Worm (Caenorhabditis elegans) whole organism, L1 larva: ENCODE data around the gene ZC8.6.
A peak's percentile ranks its signal among the peaks of the same experiment; 100 is the strongest.

ENCODE experiments used
- C04F5.9 ChIP-seq: sonication (generic microtip); optimal IDR thresholded peaks from 2 replicates; lab custom pipeline; 2016; ENCODE audit warnings: missing genetic modification characterization, missing compliant biosample characterization
- alr-1 ChIP-seq: fragments of 200-800 bp; sonication (Bioruptor generic); optimal IDR thresholded peaks from 2 replicates; lab custom pipeline; 2018; ENCODE audit warnings: borderline replicate concordance, mild to moderate bottlenecking, missing genetic modification characterization, missing compliant biosample characterization
- aly-2 ChIP-seq: fragments of 150-350 bp; optimal IDR thresholded peaks from 2 replicates; lab custom pipeline; 2014; ENCODE audit warnings: missing biosample characterization, missing genetic modification characterization
- blmp-1 ChIP-seq: fragments of 150-350 bp; optimal IDR thresholded peaks from 2 replicates; lab custom pipeline; 2014; ENCODE audit warnings: missing biosample characterization, missing genetic modification characterization
- ceh-88 ChIP-seq: fragments of 200-800 bp; sonication (Bioruptor generic); IDR thresholded peaks from 2 replicates; pipeline ENCODE4 v1.3.6; 2022; ENCODE audit warnings: missing genetic modification characterization, missing compliant biosample characterization
- ces-1 ChIP-seq: fragments of 150-350 bp; optimal IDR thresholded peaks from 2 replicates; lab custom pipeline; 2014; ENCODE audit warnings: missing biosample characterization, missing genetic modification reagents, missing genetic modification characterization
- dsc-1 ChIP-seq: sonication (generic microtip); optimal IDR thresholded peaks from 2 replicates; lab custom pipeline; 2016; ENCODE audit warnings: mild to moderate bottlenecking, missing genetic modification characterization, missing compliant biosample characterization
- efl-1 ChIP-seq, 4 experiments: fragments of 150-350 bp; optimal IDR thresholded peaks in 3 of 4; peaks in 1 of 4; 1 replicate in 1 of 4; 2 replicates in 3 of 4; lab custom pipeline; 2014; ENCODE audit warnings: missing biosample characterization in 2 of 4, missing genetic modification characterization in 2 of 4, missing genetic modification reagents in 2 of 4
- elt-2 ChIP-seq: sonication (generic microtip); optimal IDR thresholded peaks from 2 replicates; lab custom pipeline; 2016; ENCODE audit warnings: missing genetic modification characterization, mild to moderate bottlenecking, inconsistent platforms, missing compliant biosample characterization, missing genetic modification reagents
- fkh-10 ChIP-seq: sonication (generic microtip); optimal IDR thresholded peaks from 2 replicates; lab custom pipeline; 2017; ENCODE audit warnings: missing biosample characterization, missing genetic modification reagents, missing genetic modification characterization
- fkh-4 ChIP-seq: sonication (generic microtip); optimal IDR thresholded peaks from 2 replicates; lab custom pipeline; 2016; ENCODE audit warnings: missing compliant biosample characterization, missing genetic modification characterization, borderline replicate concordance
- hlh-17 ChIP-seq: fragments of 200-800 bp; sonication (Bioruptor generic); optimal IDR thresholded peaks from 2 replicates; lab custom pipeline; 2018; ENCODE audit warnings: missing genetic modification characterization, mild to moderate bottlenecking, missing compliant biosample characterization, moderate library complexity, borderline replicate concordance
- hlh-4 ChIP-seq: sonication (generic microtip); optimal IDR thresholded peaks from 2 replicates; lab custom pipeline; 2016; ENCODE audit warnings: mild to moderate bottlenecking, missing genetic modification characterization, missing compliant biosample characterization
- irx-1 ChIP-seq: sonication (generic microtip); optimal IDR thresholded peaks from 2 replicates; lab custom pipeline; 2016; ENCODE audit warnings: missing genetic modification characterization, missing compliant biosample characterization
- isw-1 ChIP-seq: fragments of 200-800 bp; sonication (Bioruptor generic); IDR thresholded peaks from 2 replicates; pipeline ENCODE4 v1.3.6; 2022; ENCODE audit warnings: missing genetic modification characterization, missing compliant biosample characterization
- jun-1 ChIP-seq: fragments of 150-350 bp; optimal IDR thresholded peaks from 2 replicates; lab custom pipeline; 2014; ENCODE audit warnings: missing biosample characterization, missing genetic modification reagents, missing genetic modification characterization
- lin-13 ChIP-seq: fragments of 150-350 bp; optimal IDR thresholded peaks from 2 replicates; lab custom pipeline; 2014; ENCODE audit warnings: missing biosample characterization, missing genetic modification reagents, missing genetic modification characterization
- lin-14 ChIP-seq: fragments of 200-800 bp; sonication (Bioruptor generic); optimal IDR thresholded peaks from 2 replicates; lab custom pipeline; 2018; ENCODE audit warnings: mild to moderate bottlenecking, missing genetic modification characterization, moderate library complexity, missing compliant biosample characterization
- lin-15B ChIP-seq: fragments of 150-350 bp; sonication (generic microtip); optimal IDR thresholded peaks from 3 replicates; lab custom pipeline; 2014; ENCODE audit warnings: missing biosample characterization, missing genetic modification characterization
- lin-35 ChIP-seq, 2 experiments: fragments of 150-350 bp; optimal IDR thresholded peaks; 2 replicates each; lab custom pipeline; 2014; ENCODE audit warnings: missing biosample characterization in 2 of 2, missing genetic modification characterization in 2 of 2, missing genetic modification reagents in 2 of 2
- lsy-2 ChIP-seq, 2 experiments: fragments of 150-350 bp; optimal IDR thresholded peaks; 2 replicates each; lab custom pipeline; 2014; ENCODE audit warnings: missing biosample characterization in 2 of 2, missing genetic modification characterization in 2 of 2
- mdl-1 ChIP-seq, 2 experiments: fragments of 150-350 bp; optimal IDR thresholded peaks; 2 replicates each; lab custom pipeline; 2014 to 2017; ENCODE audit warnings: missing biosample characterization in 2 of 2, missing genetic modification characterization in 2 of 2, inconsistent platforms in 1 of 2
- mef-2 ChIP-seq: fragments of 150-350 bp; optimal IDR thresholded peaks from 2 replicates; lab custom pipeline; 2014; ENCODE audit warnings: missing biosample characterization, missing genetic modification characterization
- nhr-12 ChIP-seq: sonication (generic microtip); optimal IDR thresholded peaks from 2 replicates; lab custom pipeline; 2017; ENCODE audit warnings: missing biosample characterization, missing genetic modification characterization
- nhr-19 ChIP-seq: fragments of 200-800 bp; sonication (Bioruptor generic); conservative IDR thresholded peaks from 2 replicates; pipeline ENCODE4 v1.3.6; 2022; ENCODE audit warnings: missing genetic modification characterization, missing compliant biosample characterization
- nhr-20 ChIP-seq: sonication (generic microtip); optimal IDR thresholded peaks from 2 replicates; lab custom pipeline; 2016; ENCODE audit warnings: mild to moderate bottlenecking, missing genetic modification characterization, missing compliant biosample characterization
- nhr-237 ChIP-seq: fragments of 150-350 bp; optimal IDR thresholded peaks from 2 replicates; lab custom pipeline; 2014; ENCODE audit warnings: missing biosample characterization, missing genetic modification characterization
- nhr-28 ChIP-seq: fragments of 150-350 bp; optimal IDR thresholded peaks from 2 replicates; lab custom pipeline; 2014; ENCODE audit warnings: missing biosample characterization, missing genetic modification characterization
- nhr-47 ChIP-seq: sonication (generic microtip); optimal IDR thresholded peaks from 2 replicates; lab custom pipeline; 2016; ENCODE audit warnings: mild to moderate bottlenecking, missing genetic modification characterization, moderate library complexity, missing compliant biosample characterization
- nhr-76 ChIP-seq: sonication (generic microtip); optimal IDR thresholded peaks from 2 replicates; lab custom pipeline; 2017; ENCODE audit warnings: missing biosample characterization, missing genetic modification characterization
- nhr-77 ChIP-seq: fragments of 150-350 bp; optimal IDR thresholded peaks from 2 replicates; lab custom pipeline; 2014; ENCODE audit warnings: missing biosample characterization, missing genetic modification characterization
- nhr-85 ChIP-seq: sonication (generic microtip); peaks from one replicate; lab custom pipeline; 2016; ENCODE audit warnings: missing genetic modification characterization, inconsistent platforms, missing compliant biosample characterization
- pax-3 ChIP-seq: fragments of 200-800 bp; sonication (Bioruptor generic); optimal IDR thresholded peaks from 2 replicates; lab custom pipeline; 2018; ENCODE audit warnings: mild to moderate bottlenecking, missing genetic modification characterization, moderate library complexity, missing compliant biosample characterization
- pqm-1 ChIP-seq: sonication (generic microtip); optimal IDR thresholded peaks from 3 replicates; lab custom pipeline; 2017; ENCODE audit warnings: missing biosample characterization, missing genetic modification characterization
- rnt-1 ChIP-seq: sonication (generic microtip); optimal IDR thresholded peaks from 2 replicates; lab custom pipeline; 2016; ENCODE audit warnings: mild to moderate bottlenecking, missing genetic modification characterization, moderate library complexity, missing compliant biosample characterization
- snpc-4 ChIP-seq: fragments of 150-350 bp; optimal IDR thresholded peaks from 2 replicates; lab custom pipeline; 2014; ENCODE audit warnings: missing biosample characterization, missing genetic modification characterization
- snu-23 ChIP-seq: sonication (generic microtip); optimal IDR thresholded peaks from 2 replicates; lab custom pipeline; 2016; ENCODE audit warnings: missing genetic modification characterization, missing compliant biosample characterization
- sox-4 ChIP-seq: sonication (generic microtip); optimal IDR thresholded peaks from 2 replicates; lab custom pipeline; 2016; ENCODE audit warnings: missing genetic modification characterization, missing compliant biosample characterization
- tbx-2 ChIP-seq: sonication (generic microtip); optimal IDR thresholded peaks from 2 replicates; lab custom pipeline; 2016; ENCODE audit warnings: missing genetic modification characterization, missing compliant biosample characterization
- unc-130 ChIP-seq: fragments of 150-350 bp; optimal IDR thresholded peaks from 2 replicates; lab custom pipeline; 2017; ENCODE audit warnings: missing biosample characterization, missing genetic modification characterization, inconsistent platforms
- unc-30 ChIP-seq: sonication (generic microtip); optimal IDR thresholded peaks from 2 replicates; lab custom pipeline; 2017; ENCODE audit warnings: missing biosample characterization, missing genetic modification characterization
- xbp-1 ChIP-seq: sonication (generic microtip); optimal IDR thresholded peaks from 2 replicates; lab custom pipeline; 2016; ENCODE audit warnings: missing genetic modification characterization, missing compliant biosample characterization
- zag-1 ChIP-seq: fragments of 150-350 bp; optimal IDR thresholded peaks from 2 replicates; lab custom pipeline; 2014; ENCODE audit warnings: missing biosample characterization, missing genetic modification characterization
- zip-4 ChIP-seq: fragments of 200-800 bp; sonication (Bioruptor generic); optimal IDR thresholded peaks from 2 replicates; lab custom pipeline; 2018; ENCODE audit warnings: mild to moderate bottlenecking, missing genetic modification characterization, moderate library complexity, missing compliant biosample characterization
- ztf-4 ChIP-seq: fragments of 150-350 bp; optimal IDR thresholded peaks from 2 replicates; lab custom pipeline; 2014; ENCODE audit warnings: missing biosample characterization, missing genetic modification characterization

The ZC8.6 gene

DNA sequence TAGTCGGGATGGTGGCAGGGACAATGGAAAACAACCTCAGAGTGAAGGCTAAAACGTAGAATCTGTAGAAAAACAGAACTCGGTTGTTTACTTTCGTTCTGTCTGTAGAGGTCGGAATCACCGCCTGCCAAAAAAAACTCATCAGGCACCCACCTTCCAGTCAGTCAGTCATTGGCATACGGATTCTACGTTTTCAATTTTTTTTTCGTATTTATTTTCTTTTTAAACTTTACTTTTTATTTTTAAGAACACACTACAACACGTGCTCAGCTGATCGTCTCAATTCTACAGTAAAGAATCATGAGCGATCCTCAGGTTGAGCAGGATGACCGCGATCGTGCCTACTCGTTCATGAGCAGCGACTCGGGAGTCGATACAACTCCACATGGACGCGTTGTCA, 20.9 kb downstream of the ZC8.6 start, which contains the start of gene lfi-1:
TSS of gene lfi-1 (plus strand) at position 301 of the 400 bp plus-strand sequence.
- TF ChIP-seq snpc-4 (tag; lab: Kevin White, UChicago) (no peak), nhr-28 (tag; lab: Kevin White, UChicago) (no peak), zag-1 (tag; lab: Kevin White, UChicago) (no peak), lin-14 (GFP tag; lab: Kevin White, UChicago) (no peak), nhr-12 (tag; lab: Kevin White, UChicago) (no peak), nhr-237 (no peak), mdl-1 (tag; optimal IDR thresholded peaks at IDR 0.05; lab: Kevin White, UChicago) (no peak), tbx-2 (tag; lab: Kevin White, UChicago) (no peak), lin-15B (tag; lab: Kevin White, UChicago) (no peak), irx-1 (tag; lab: Kevin White, UChicago) (no peak), nhr-20 (tag; lab: Kevin White, UChicago) (no peak), elt-2 (no peak), pax-3 (tag; lab: Kevin White, UChicago) (no peak), nhr-77 (no peak), fkh-10 (GFP tag; lab: Kevin White, UChicago) (no peak), unc-30 (tag; lab: Kevin White, UChicago) (no peak)

DNA sequence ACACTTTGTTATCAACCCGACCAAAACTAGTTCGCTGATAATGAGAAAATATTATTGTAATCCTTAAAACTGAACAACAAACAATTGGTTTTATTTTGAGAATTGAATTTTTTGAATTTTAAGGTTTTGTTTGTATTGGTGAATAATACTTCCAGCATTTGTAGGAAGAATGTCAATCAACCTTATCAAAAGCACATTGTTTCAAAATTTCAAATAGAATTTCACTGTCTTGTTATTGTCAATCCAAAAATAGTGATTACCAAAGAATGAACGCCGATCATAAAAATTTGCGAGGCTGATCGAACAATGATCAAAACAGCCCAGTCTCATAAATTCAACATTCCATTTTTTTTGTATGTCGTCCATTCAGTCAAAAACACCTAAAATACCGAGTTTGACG, 22.9 kb downstream of the ZC8.6 start:
- TF ChIP-seq zip-4 (GFP tag; lab: Kevin White, UChicago) (no peak), dsc-1 (tag; lab: Kevin White, UChicago) (no peak), blmp-1 (tag; lab: Kevin White, UChicago) (peak; percentile 23), efl-1 (optimal IDR thresholded peaks at IDR 0.05; lab: Kevin White, UChicago) (no peak), efl-1 (GFP tag; optimal IDR thresholded peaks at IDR 0.05 in 1 of 2; lab: Kevin White, UChicago) (peak in 1 of 2 experiments; percentile 28), ceh-88 (no peak), pax-3 (tag; lab: Kevin White, UChicago) (no peak), jun-1 (tag; lab: Kevin White, UChicago) (no peak)

DNA sequence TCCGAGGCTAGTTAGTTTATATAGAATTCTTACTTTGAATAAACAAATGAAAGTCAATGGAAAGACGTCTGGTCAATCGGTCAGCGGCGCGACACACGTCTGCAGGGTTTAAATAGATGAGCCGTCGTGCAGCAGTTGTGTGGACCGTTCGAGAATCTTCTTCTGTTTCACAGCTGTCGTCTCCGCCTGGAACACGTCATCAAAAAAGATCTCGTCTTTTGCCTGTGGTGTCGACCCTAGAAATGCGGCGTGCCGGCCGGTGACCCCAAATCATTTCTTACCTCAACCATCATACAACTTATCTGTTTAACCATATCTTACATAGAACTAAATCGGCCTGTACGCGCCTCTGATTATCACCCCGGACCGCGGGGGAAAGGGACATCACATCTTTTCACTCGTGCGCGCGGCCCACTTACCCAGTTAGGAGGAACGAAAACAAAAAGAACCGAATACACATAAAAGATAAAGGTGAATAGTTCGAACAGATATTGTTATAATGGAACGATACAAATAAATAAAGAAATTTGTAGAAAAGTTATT, 25.3 kb downstream of the ZC8.6 start:
- TF ChIP-seq blmp-1 (tag; lab: Kevin White, UChicago) (peak; percentile 91), hlh-4 (tag; lab: Kevin White, UChicago) (no peak), rnt-1 (tag; lab: Kevin White, UChicago) (peak; percentile 47), lsy-2 (tag; optimal IDR thresholded peaks at IDR 0.05; lab: Kevin White, UChicago) (peak in 1 of 2 experiments; percentile 19), xbp-1 (tag; lab: Kevin White, UChicago) (peak; percentile 20), fkh-10 (GFP tag; lab: Kevin White, UChicago) (no peak), nhr-85 (peak; percentile 2)
- TF ChIP-seq, all 84 proteins: peak for 5

DNA sequence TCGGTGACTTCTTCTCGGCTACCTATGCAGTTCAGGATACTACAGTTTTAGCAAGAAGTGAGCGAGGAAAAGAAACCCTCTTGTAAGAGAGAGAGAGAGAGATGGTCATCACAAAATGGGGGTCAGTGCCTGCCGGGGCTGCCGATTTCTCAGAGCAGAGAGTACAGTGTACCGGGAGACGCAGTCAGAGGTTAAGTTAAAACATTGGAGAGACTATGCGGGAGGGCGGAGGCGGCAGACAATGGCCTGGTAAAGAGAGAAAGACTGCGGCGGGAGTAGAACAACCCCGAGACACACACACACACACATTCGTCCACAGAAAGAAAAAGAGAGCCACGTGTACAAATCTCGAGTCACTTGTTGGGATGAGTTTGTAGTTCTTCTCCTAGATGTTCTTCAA, 26.0 kb downstream of the ZC8.6 start:
- peak; percentile 20 for TF ChIP-seq mef-2 (tag; lab: Kevin White, UChicago)
- TF ChIP-seq nhr-19 (GFP tag; lab: Robert Waterston, UW) = peak; percentile 51
- no peak for TF ChIP-seq ces-1 (GFP tag; lab: Kevin White, UChicago)
- no peak for TF ChIP-seq hlh-17
- peak; percentile 57 for TF ChIP-seq unc-130 (tag; lab: Kevin White, UChicago)
- TF ChIP-seq alr-1 (tag; lab: Kevin White, UChicago) = no peak
- no peak for TF ChIP-seq aly-2 (tag; lab: Kevin White, UChicago)
- peak; percentile 34 for TF ChIP-seq dsc-1 (tag; lab: Kevin White, UChicago)
- TF ChIP-seq jun-1 (tag; lab: Kevin White, UChicago) = no peak
- TF ChIP-seq ztf-4 = peak; percentile 18
- peak; percentile 26 to 40 for TF ChIP-seq efl-1 (optimal IDR thresholded peaks at IDR 0.05; lab: Kevin White, UChicago)
- TF ChIP-seq efl-1 (GFP tag; optimal IDR thresholded peaks at IDR 0.05 in 1 of 2; lab: Kevin White, UChicago) = peak in 1 of 2 experiments; percentile 76
- TF ChIP-seq nhr-76 (tag; lab: Kevin White, UChicago) = no peak
- TF ChIP-seq mdl-1 (tag; optimal IDR thresholded peaks at IDR 0.05; lab: Kevin White, UChicago) = peak in 1 of 2 experiments; percentile 72
- TF ChIP-seq isw-1 = no peak
- TF ChIP-seq ceh-88 = no peak
- TF ChIP-seq lin-35 (GFP tag; optimal IDR thresholded peaks at IDR 0.05; lab: Kevin White, UChicago) = peak; percentile 25 to 52
- TF ChIP-seq C04F5.9 (tag; lab: Kevin White, UChicago) = no peak
- TF ChIP-seq pqm-1 = no peak
- TF ChIP-seq nhr-77 = peak; percentile 28
- no peak for TF ChIP-seq fkh-4
- TF ChIP-seq snu-23 (GFP tag; lab: Kevin White, UChicago) = peak; percentile 78
- TF ChIP-seq zag-1 (tag; lab: Kevin White, UChicago) = no peak
- TF ChIP-seq nhr-237 = no peak
- peak; percentile 40 for TF ChIP-seq nhr-47
- no peak for TF ChIP-seq sox-4 (tag; lab: Kevin White, UChicago)
- no peak for TF ChIP-seq lin-13 (GFP tag; lab: Kevin White, UChicago)
- TF ChIP-seq tbx-2 (tag; lab: Kevin White, UChicago) = peak; percentile 58
